Fruit fly (Drosophila melanogaster): Measurements from ENCODE around the gene CG7215.

Gene CG7215

DNA sequence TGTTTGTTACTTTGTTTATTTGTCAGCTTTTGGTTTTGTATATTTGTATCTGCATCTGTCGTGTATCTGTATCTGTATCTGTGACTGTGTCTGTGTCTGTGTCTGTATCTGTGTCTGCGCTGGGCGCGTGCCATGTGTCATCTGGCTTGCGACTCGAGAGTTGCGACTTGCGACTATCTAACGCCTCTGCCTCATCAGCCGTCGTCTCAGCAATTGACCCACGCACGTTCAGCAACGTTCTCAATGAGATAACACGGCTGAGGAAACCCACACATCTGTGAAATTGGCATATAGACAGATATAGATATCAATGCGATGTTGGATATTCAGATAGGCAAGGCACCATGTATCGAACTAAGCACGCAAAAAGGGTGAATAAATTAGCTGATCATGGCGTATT lies 48.4 kb downstream of the CG7215 start:
- TF ChIP-seq CG10348 (GFP tag; IDR thresholded peaks at IDR 0.05) (no peak), CG12605 (GFP tag; IDR thresholded peaks at IDR 0.05) (no peak), CG9948 (tag; optimal IDR thresholded peaks at IDR 0.05) (no peak), CG34367 (tag; optimal IDR thresholded peaks at IDR 0.05) (no peak), CG15710 (tag; optimal IDR thresholded peaks at IDR 0.05) (no peak), CG8301 (tag; optimal IDR thresholded peaks at IDR 0.05) (no peak), Ets98B (GFP tag; IDR thresholded peaks at IDR 0.05) (no peak), Snoo (tag; optimal IDR thresholded peaks at IDR 0.05) (no peak), Pif1B (GFP tag; optimal IDR thresholded peaks at IDR 0.05) (no peak), CG32121 (GFP tag; IDR thresholded peaks at IDR 0.05) (no peak), CG14655 (GFP tag; optimal IDR thresholded peaks at IDR 0.05) (no peak)

DNA sequence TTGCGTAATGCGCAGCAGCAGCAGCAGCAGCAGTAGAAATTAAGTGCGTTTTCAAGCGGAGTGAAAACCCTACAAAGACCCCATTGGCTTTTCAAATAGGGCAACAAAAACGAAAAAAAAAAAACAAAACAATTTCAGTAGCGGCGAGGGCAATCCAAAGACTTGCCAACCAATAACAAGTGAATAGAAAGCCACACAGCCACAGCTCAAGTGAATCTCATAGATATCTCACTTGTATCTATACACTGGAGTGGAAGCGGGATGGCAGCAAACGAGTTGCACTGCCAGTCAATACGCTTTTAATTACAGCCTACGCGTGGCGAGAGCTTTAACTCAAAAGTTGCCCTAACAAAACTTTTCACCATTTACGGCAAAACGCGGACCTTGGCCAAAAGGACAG lies 48.8 kb downstream of the CG7215 start:
- no peak for TF ChIP-seq CG10348 (GFP tag; IDR thresholded peaks at IDR 0.05)
- no peak for TF ChIP-seq Pif1B (GFP tag; optimal IDR thresholded peaks at IDR 0.05)
- no peak for TF ChIP-seq CG17806 (tag; optimal IDR thresholded peaks at IDR 0.05)
- TF ChIP-seq CG14655 (GFP tag; optimal IDR thresholded peaks at IDR 0.05) = no peak
- TF ChIP-seq CG8159 (tag; optimal IDR thresholded peaks at IDR 0.05) = no peak
- no peak for TF ChIP-seq CG15710 (tag; optimal IDR thresholded peaks at IDR 0.05)
- TF ChIP-seq CG9948 (tag; optimal IDR thresholded peaks at IDR 0.05) = no peak
- no peak for TF ChIP-seq Pif1A (GFP tag; optimal IDR thresholded peaks at IDR 0.05)
- no peak for TF ChIP-seq CG8301 (tag; optimal IDR thresholded peaks at IDR 0.05)
- TF ChIP-seq CG34367 (tag; optimal IDR thresholded peaks at IDR 0.05) = no peak
- no peak for TF ChIP-seq CG4496 (GFP tag; IDR thresholded peaks at IDR 0.05)
- TF ChIP-seq gl (tag; optimal IDR thresholded peaks at IDR 0.05) = no peak
- no peak for TF ChIP-seq CG13204 (GFP tag; optimal IDR thresholded peaks at IDR 0.05)
- no peak for TF ChIP-seq rn (GFP tag; IDR thresholded peaks at IDR 0.05)
- no peak for TF ChIP-seq CG12605 (GFP tag; IDR thresholded peaks at IDR 0.05)
- no peak for TF ChIP-seq CG32121 (GFP tag; IDR thresholded peaks at IDR 0.05)
- no peak for TF ChIP-seq D1 (tag; optimal IDR thresholded peaks at IDR 0.05)
- TF ChIP-seq fd96Ca (GFP tag; IDR thresholded peaks at IDR 0.05) = no peak
- TF ChIP-seq Ets98B (GFP tag; IDR thresholded peaks at IDR 0.05) = no peak
- no peak for TF ChIP-seq Snoo (tag; optimal IDR thresholded peaks at IDR 0.05)

DNA sequence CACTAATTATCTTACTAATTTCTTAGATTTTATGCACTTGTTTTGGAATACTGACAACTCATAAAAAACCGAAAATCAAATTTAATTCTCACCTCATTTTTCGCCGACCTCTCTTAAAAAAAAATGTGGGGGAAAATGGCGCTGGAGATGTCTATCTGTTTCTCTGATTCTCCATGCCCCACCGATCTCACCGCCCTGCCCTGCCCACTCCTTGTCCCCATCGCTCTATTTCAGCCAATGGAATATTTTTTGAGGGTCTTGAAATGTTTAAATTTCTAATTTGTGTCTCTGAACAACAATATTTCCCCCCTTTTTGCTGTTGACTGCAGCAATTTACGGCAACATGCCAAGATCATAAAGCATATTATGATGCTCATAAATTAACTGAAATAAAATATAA lies 49.5 kb downstream of the CG7215 start:
- TF ChIP-seq fd96Ca (GFP tag; IDR thresholded peaks at IDR 0.05) (no peak), CG12605 (GFP tag; IDR thresholded peaks at IDR 0.05) (no peak), Ets98B (GFP tag; IDR thresholded peaks at IDR 0.05) (no peak), CG14655 (GFP tag; optimal IDR thresholded peaks at IDR 0.05) (no peak), EcR (GFP tag; optimal IDR thresholded peaks at IDR 0.05) (no peak), rn (GFP tag; IDR thresholded peaks at IDR 0.05) (no peak), Snoo (tag; optimal IDR thresholded peaks at IDR 0.05) (no peak), D1 (tag; optimal IDR thresholded peaks at IDR 0.05) (no peak), gl (tag; optimal IDR thresholded peaks at IDR 0.05) (no peak), CG17806 (tag; optimal IDR thresholded peaks at IDR 0.05) (no peak), CG13204 (GFP tag; optimal IDR thresholded peaks at IDR 0.05) (no peak), CG15710 (tag; optimal IDR thresholded peaks at IDR 0.05) (no peak), CG34367 (tag; optimal IDR thresholded peaks at IDR 0.05) (no peak), CG32121 (GFP tag; IDR thresholded peaks at IDR 0.05) (no peak)
